Fruit fly (Drosophila melanogaster) whole organism, embryonic: ENCODE data around the gene sky.

Experiments used
- CG11247 ChIP-seq: fragments of 200-800 bp; sonication (Bioruptor generic); IDR thresholded peaks from 2 replicates; pipeline ENCODE4 v1.3.6; 2022; ENCODE audit warnings: missing biosample characterization, missing genetic modification characterization
- CG12391 ChIP-seq: fragments of 200-800 bp; sonication (Bioruptor generic); optimal IDR thresholded peaks from 3 replicates; lab custom pipeline; 2018; ENCODE audit warnings: missing biosample characterization, mild to moderate bottlenecking, missing genetic modification characterization, moderate library complexity
- CG12942 ChIP-seq: fragments of 200-800 bp; sonication (Bioruptor generic); optimal IDR thresholded peaks from 3 replicates; lab custom pipeline; 2016; ENCODE audit warnings: missing biosample characterization, missing genetic modification characterization
- CG14050 ChIP-seq: fragments of 200-800 bp; sonication (Bioruptor generic); IDR thresholded peaks from 3 replicates; pipeline ENCODE4 v1.3.6; 2022; ENCODE audit warnings: missing biosample characterization, missing genetic modification characterization
- CG14860 ChIP-seq: fragments of 200-800 bp; sonication (Bioruptor generic); IDR thresholded peaks from 3 replicates; pipeline ENCODE4 v1.3.6; 2022; ENCODE audit warnings: missing biosample characterization, missing genetic modification characterization; ENCODE audit not compliant: partially characterized antibody
- CG1603 ChIP-seq: fragments of 200-800 bp; sonication (Bioruptor generic); optimal IDR thresholded peaks from 2 replicates; lab custom pipeline; 2019; ENCODE audit warnings: missing biosample characterization, mild to moderate bottlenecking, missing genetic modification characterization, moderate library complexity
- CG16779 ChIP-seq: fragments of 200-800 bp; sonication (Bioruptor generic); IDR thresholded peaks from 2 replicates; pipeline ENCODE4 v1.3.6; 2022; ENCODE audit warnings: missing biosample characterization, missing genetic modification characterization
- CG2875 ChIP-seq: fragments of 200-800 bp; sonication (Bioruptor generic); optimal IDR thresholded peaks from 2 replicates; lab custom pipeline; 2017; ENCODE audit warnings: missing biosample characterization, mild to moderate bottlenecking, missing genetic modification characterization, missing genetic modification reagents
- CG5245 ChIP-seq: fragments of 200-800 bp; sonication (Bioruptor generic); optimal IDR thresholded peaks from 3 replicates; lab custom pipeline; 2016; ENCODE audit warnings: missing biosample characterization, missing genetic modification characterization
- CG8388 ChIP-seq: fragments of 200-800 bp; sonication (Bioruptor generic); optimal IDR thresholded peaks from 2 replicates; lab custom pipeline; 2019; ENCODE audit warnings: missing biosample characterization, mild to moderate bottlenecking, missing genetic modification characterization, moderate library complexity
- CG8478 ChIP-seq: fragments of >200 bp; optimal IDR thresholded peaks from 2 replicates; lab custom pipeline; 2018
- CG9727 ChIP-seq: fragments of 200-800 bp; sonication (Bioruptor generic); optimal IDR thresholded peaks from 3 replicates; lab custom pipeline; 2017; ENCODE audit warnings: missing biosample characterization, mild to moderate bottlenecking, missing genetic modification characterization
- CG9797 ChIP-seq: fragments of 200-800 bp; sonication (Bioruptor generic); optimal IDR thresholded peaks from 3 replicates; lab custom pipeline; 2018; ENCODE audit warnings: missing biosample characterization, mild to moderate bottlenecking, missing genetic modification characterization
- CkIIα-i1 ChIP-seq: fragments of 200-800 bp; sonication (Bioruptor generic); IDR thresholded peaks from 2 replicates; pipeline ENCODE4 v1.3.6; 2022; ENCODE audit warnings: missing biosample characterization, missing genetic modification characterization
- D19B ChIP-seq: fragments of 200-800 bp; sonication (Bioruptor generic); optimal IDR thresholded peaks from 2 replicates; lab custom pipeline; 2017; ENCODE audit warnings: missing biosample characterization, mild to moderate bottlenecking, missing genetic modification characterization
- Dfd ChIP-seq, 2 experiments: fragments of >200 bp; optimal IDR thresholded peaks; 2 replicates each; lab custom pipeline; 2017; ENCODE audit warnings: missing biosample characterization in 2 of 2, missing genetic modification characterization in 2 of 2
- Doc3 ChIP-seq: fragments of 200-800 bp; sonication (Bioruptor generic); IDR thresholded peaks from 3 replicates; pipeline ENCODE4 v1.3.6; 2022; ENCODE audit warnings: missing biosample characterization, missing genetic modification characterization; ENCODE audit not compliant: partially characterized antibody
- Dp ChIP-seq: fragments of 200-800 bp; sonication (Bioruptor generic); optimal IDR thresholded peaks from 2 replicates; lab custom pipeline; 2018; ENCODE audit warnings: missing biosample characterization, mild to moderate bottlenecking, missing genetic modification characterization, moderate library complexity
- Drgx ChIP-seq: fragments of 200-800 bp; sonication (Bioruptor generic); IDR thresholded peaks from 2 replicates; pipeline ENCODE4 v1.3.6; 2022; ENCODE audit warnings: missing biosample characterization, missing genetic modification characterization
- Ets65A ChIP-seq: fragments of 200-800 bp; sonication (Bioruptor generic); peaks from one replicate; lab custom pipeline; 2016; ENCODE audit warnings: missing biosample characterization, missing genetic modification characterization
- Gsc ChIP-seq: fragments of 200-800 bp; sonication (Bioruptor generic); IDR thresholded peaks from 2 replicates; pipeline ENCODE4 v1.3.6; 2022; ENCODE audit warnings: missing biosample characterization, missing genetic modification characterization
- Hey ChIP-seq: fragments of 200-800 bp; sonication (Bioruptor generic); optimal IDR thresholded peaks from 3 replicates; lab custom pipeline; 2018; ENCODE audit warnings: missing biosample characterization, mild to moderate bottlenecking, missing genetic modification characterization
- Hr39 ChIP-seq: fragments of >200 bp; optimal IDR thresholded peaks from 2 replicates; lab custom pipeline; 2017
- Lhr ChIP-seq: fragments of 200-800 bp; sonication (Bioruptor generic); optimal IDR thresholded peaks from 3 replicates; lab custom pipeline; 2017; ENCODE audit warnings: mild to moderate bottlenecking, missing biosample characterization, missing genetic modification reagents, missing genetic modification characterization
- Pdp1 ChIP-seq, 2 experiments: fragments of 200-800 bp; sonication (Bioruptor generic); optimal IDR thresholded peaks; 3 replicates each; lab custom pipeline; 2016; ENCODE audit warnings: missing biosample characterization in 2 of 2, missing genetic modification characterization in 2 of 2, mild to moderate bottlenecking in 1 of 2, moderate library complexity in 1 of 2
- Side ChIP-seq: fragments of 200-800 bp; sonication (Bioruptor generic); optimal IDR thresholded peaks from 2 replicates; lab custom pipeline; 2016; ENCODE audit warnings: missing biosample characterization, missing genetic modification characterization
- Stat92E ChIP-seq, 3 experiments: fragments of >200 bp in 2 of 3; fragments of 200-800 bp in 1 of 3; sonication (Bioruptor generic) in 1 of 3; optimal IDR thresholded peaks; 2 replicates each; lab custom pipeline; 2017 to 2019; ENCODE audit warnings: missing biosample characterization in 3 of 3, missing genetic modification characterization in 3 of 3, mild to moderate bottlenecking in 1 of 3, moderate library complexity in 1 of 3
- Taf1 ChIP-seq: fragments of 200-800 bp; sonication (Bioruptor generic); IDR thresholded peaks from 2 replicates; pipeline ENCODE4 v1.3.6; 2022; ENCODE audit warnings: missing biosample characterization, missing genetic modification characterization
- ab ChIP-seq: fragments of 200-800 bp; sonication (Bioruptor generic); optimal IDR thresholded peaks from 2 replicates; lab custom pipeline; 2016; ENCODE audit warnings: missing biosample characterization, missing genetic modification characterization
- al ChIP-seq: fragments of 200-800 bp; sonication (Bioruptor generic); IDR thresholded peaks from 2 replicates; pipeline ENCODE4 v1.3.6; 2022; ENCODE audit warnings: missing biosample characterization, missing genetic modification characterization
- ase ChIP-seq: fragments of 200-800 bp; sonication (Bioruptor generic); IDR thresholded peaks from 3 replicates; pipeline ENCODE4 v1.3.6; 2022; ENCODE audit warnings: missing biosample characterization, missing genetic modification characterization
- bab2 ChIP-seq: fragments of 200-800 bp; sonication (Bioruptor generic); optimal IDR thresholded peaks from 2 replicates; lab custom pipeline; 2016; ENCODE audit warnings: missing biosample characterization, missing genetic modification characterization
- bbx ChIP-seq: fragments of 200-800 bp; sonication (Bioruptor generic); IDR thresholded peaks from 2 replicates; pipeline ENCODE4 v1.3.6; 2022; ENCODE audit warnings: missing biosample characterization, missing genetic modification characterization; ENCODE audit not compliant: partially characterized antibody
- bcd ChIP-seq: fragments of 200-800 bp; sonication (Bioruptor generic); optimal IDR thresholded peaks from 2 replicates; lab custom pipeline; 2017; ENCODE audit warnings: missing biosample characterization, mild to moderate bottlenecking, missing genetic modification characterization
- fru ChIP-seq: fragments of >200 bp; optimal IDR thresholded peaks from 2 replicates; lab custom pipeline; 2017
- fu2 ChIP-seq: fragments of 200-800 bp; sonication (Bioruptor generic); optimal IDR thresholded peaks from 2 replicates; lab custom pipeline; 2016; ENCODE audit warnings: missing biosample characterization, missing genetic modification characterization
- gem ChIP-seq: fragments of 200-800 bp; sonication (Bioruptor generic); optimal IDR thresholded peaks from 2 replicates; lab custom pipeline; 2019; ENCODE audit warnings: missing biosample characterization, mild to moderate bottlenecking, missing genetic modification characterization, moderate library complexity
- h ChIP-seq: fragments of >200 bp; optimal IDR thresholded peaks from 2 replicates; lab custom pipeline; 2017
- her ChIP-seq: fragments of 200-800 bp; sonication (Bioruptor generic); optimal IDR thresholded peaks from 2 replicates; lab custom pipeline; 2016; ENCODE audit warnings: missing biosample characterization, missing genetic modification characterization
- lmd ChIP-seq: fragments of 200-800 bp; sonication (Bioruptor generic); IDR thresholded peaks from 2 replicates; pipeline ENCODE4 v1.3.6; 2022; ENCODE audit warnings: missing biosample characterization, missing genetic modification characterization
- nau ChIP-seq: fragments of 200-800 bp; sonication (Bioruptor generic); optimal IDR thresholded peaks from 3 replicates; lab custom pipeline; 2017; ENCODE audit warnings: missing biosample characterization, mild to moderate bottlenecking, missing genetic modification characterization, missing genetic modification reagents
- otp ChIP-seq: fragments of 200-800 bp; sonication (Bioruptor generic); IDR thresholded peaks from 3 replicates; pipeline ENCODE4, ENCODE4 v1.3.6; 2022; ENCODE audit warnings: missing biosample characterization, missing genetic modification characterization
- pros ChIP-seq: fragments of 200-800 bp; sonication (Bioruptor generic); optimal IDR thresholded peaks from 3 replicates; lab custom pipeline; 2019; ENCODE audit warnings: missing biosample characterization, mild to moderate bottlenecking, missing genetic modification characterization, moderate library complexity
- ro ChIP-seq: fragments of 200-800 bp; sonication (Bioruptor generic); IDR thresholded peaks from 2 replicates; pipeline ENCODE4 v1.3.6; 2022; ENCODE audit warnings: missing biosample characterization, missing genetic modification characterization
- sc ChIP-seq, 3 experiments: fragments of >200 bp in 2 of 3; fragments of 200-800 bp in 1 of 3; sonication (Bioruptor generic) in 1 of 3; optimal IDR thresholded peaks; 2 replicates in 2 of 3; 3 replicates in 1 of 3; lab custom pipeline; 2017; ENCODE audit warnings: mild to moderate bottlenecking in 1 of 3, missing biosample characterization in 1 of 3, missing genetic modification characterization in 1 of 3, missing genetic modification reagents in 1 of 3
- sens ChIP-seq: fragments of 200-800 bp; sonication (Bioruptor generic); peaks from one replicate; lab custom pipeline; 2016; ENCODE audit warnings: missing biosample characterization, missing genetic modification characterization
- sim ChIP-seq: fragments of 200-800 bp; sonication (Bioruptor generic); IDR thresholded peaks from 2 replicates; pipeline ENCODE4 v1.3.6; 2022; ENCODE audit warnings: missing biosample characterization, missing genetic modification characterization
- sug ChIP-seq: fragments of 200-800 bp; optimal IDR thresholded peaks from 2 replicates; lab custom pipeline; 2019; ENCODE audit warnings: missing biosample characterization, mild to moderate bottlenecking, missing genetic modification characterization, moderate library complexity
- tup ChIP-seq: fragments of 200-800 bp; sonication (Bioruptor generic); optimal IDR thresholded peaks from 2 replicates; lab custom pipeline; 2016; ENCODE audit warnings: missing biosample characterization, mild to moderate bottlenecking, missing genetic modification characterization, moderate library complexity
- zfh2 ChIP-seq: fragments of 200-800 bp; sonication (Bioruptor generic); optimal IDR thresholded peaks from 2 replicates; lab custom pipeline; 2016; ENCODE audit warnings: missing biosample characterization, missing genetic modification characterization

Gene sky

dm6 chr2L:20881353-20882079, 37.2 kb downstream of the sky start (continued):
- TF ChIP-seq Hey (tag; lab: Kevin White, UChicago) (no peak), fu2 (GFP tag; lab: Kevin White, UChicago) (peak; percentile 54), Dfd (GFP tag; optimal IDR thresholded peaks at IDR 0.05; lab: Kevin White, UChicago) (no peak), CG2875 (GFP tag; lab: Kevin White, UChicago) (no peak), al (GFP tag; lab: Robert Waterston, UW) (peak; percentile 52), ase (GFP tag; lab: Robert Waterston, UW) (0 out of 3 replicates have a peak, but pooled peaks have one; percentile 34), sim (GFP tag; lab: Robert Waterston, UW) (no peak), Ets65A (GFP tag; lab: Kevin White, UChicago) (peak; percentile 95), CG11247 (GFP tag; lab: Robert Waterston, UW) (peak; percentile 48), Side (no peak), nau (GFP tag; lab: Kevin White, UChicago) (no peak), bbx (GFP tag; lab: Robert Waterston, UW) (no peak), bcd (GFP tag; lab: Kevin White, UChicago) (peak; percentile 50), bab2 (peak; percentile 53), pros (GFP tag; lab: Kevin White, UChicago) (no peak), Lhr (GFP tag; lab: Kevin White, UChicago) (no peak), ro (0 out of 2 replicates have a peak, but pooled peaks have one; percentile 12), her (peak; percentile 39), D19B (peak; percentile 31), fru (lab: Kevin White, UChicago) (no peak), sc (optimal IDR thresholded peaks at IDR 0.05; lab: Kevin White, UChicago) (no peak), sc (GFP tag; optimal IDR thresholded peaks at IDR 0.05; lab: Kevin White, UChicago) (no peak), gem (tag; lab: Kevin White, UChicago) (peak; percentile 67), CG9797 (GFP tag; lab: Kevin White, UChicago) (no peak), CG1603 (no peak), CG14860 (GFP tag; lab: Robert Waterston, UW) (no peak), Hr39 (no peak), otp (GFP tag; lab: Robert Waterston, UW) (peak; percentile 48; the same call in 1 of the 3 replicates), CG12391 (tag; lab: Kevin White, UChicago) (no peak), h (no peak), CG8388 (GFP tag; lab: Kevin White, UChicago) (peak; percentile 18), sens (GFP tag; lab: Kevin White, UChicago) (peak; percentile 87), CG5245 (GFP tag; lab: Kevin White, UChicago) (no peak), lmd (GFP tag; lab: Robert Waterston, UW) (peak; percentile 71; the same call in 1 of the 2 replicates), Dp (GFP tag; lab: Kevin White, UChicago) (no peak), sug (no peak), zfh2 (GFP tag; lab: Kevin White, UChicago) (peak; percentile 61), CG16779 (GFP tag; lab: Robert Waterston, UW) (peak; percentile 61; the same call in 1 of the 2 replicates), CkIIα-i1 (GFP tag; lab: Robert Waterston, UW) (no peak), Drgx (0 out of 2 replicates have a peak, but pooled peaks have one; percentile 6), CG9727 (peak; percentile 45), CG12942 (peak; percentile 16), Stat92E (GFP tag; optimal IDR thresholded peaks at IDR 0.05; lab: Kevin White, UChicago) (no peak), ab (GFP tag; lab: Kevin White, UChicago) (no peak), Gsc (no peak), tup (GFP tag; lab: Kevin White, UChicago) (peak; percentile 3), CG8478 (lab: Kevin White, UChicago) (no peak), Pdp1 (GFP tag; optimal IDR thresholded peaks at IDR 0.05; lab: Kevin White, UChicago) (peak; percentile 64 to 72), Taf1 (GFP tag; lab: Robert Waterston, UW) (peak; percentile 76), Doc3 (GFP tag; lab: Robert Waterston, UW) (no peak), CG14050 (GFP tag; lab: Robert Waterston, UW) (peak; percentile 21; the same call in 1 of the 3 replicates)
